Worm (Caenorhabditis elegans): Measurements from ENCODE around the gene dre-1.

Gene dre-1

ce11 chrV:6498903-6499302, 47.4 kb downstream of the dre-1 start, which contains the start of gene W01A11.1:
W01A11.1 (plus strand) TSS chrV:6499224.
- no peak for TF ChIP-seq pat-9 (tag; optimal IDR thresholded peaks at IDR 0.05)
- no peak for TF ChIP-seq ets-4 (tag; optimal IDR thresholded peaks at IDR 0.05)
- TF ChIP-seq fkh-10 (GFP tag; optimal IDR thresholded peaks at IDR 0.05) = no peak
- TF ChIP-seq unc-42 (tag; optimal IDR thresholded peaks at IDR 0.05) = no peak
- no peak for TF ChIP-seq T23F11.4 (GFP tag; optimal IDR thresholded peaks at IDR 0.05)
- TF ChIP-seq ceh-22 (tag; optimal IDR thresholded peaks at IDR 0.05) = no peak
- no peak for TF ChIP-seq K02D7.2 (tag; optimal IDR thresholded peaks at IDR 0.05)
- no peak for TF ChIP-seq tbx-2 (tag; optimal IDR thresholded peaks at IDR 0.05)
- no peak for TF ChIP-seq mec-3 (tag; optimal IDR thresholded peaks at IDR 0.05; ENCODE audit: borderline replicate concordance)
- no peak for TF ChIP-seq gmeb-2 (tag; optimal IDR thresholded peaks at IDR 0.05)
- no peak for TF ChIP-seq fax-1 (tag; optimal IDR thresholded peaks at IDR 0.05)
- TF ChIP-seq nhr-11 (tag; optimal IDR thresholded peaks at IDR 0.05) = no peak
- TF ChIP-seq rnt-1 (tag; optimal IDR thresholded peaks at IDR 0.05) = no peak
- no peak for TF ChIP-seq dmd-4 (tag; optimal IDR thresholded peaks at IDR 0.05; ENCODE audit: borderline replicate concordance)
- TF ChIP-seq pha-2 (tag; optimal IDR thresholded peaks at IDR 0.05) = no peak
- TF ChIP-seq sox-4 (tag; optimal IDR thresholded peaks at IDR 0.05) = no peak
- no peak for TF ChIP-seq hlh-30 (tag; optimal IDR thresholded peaks at IDR 0.05; ENCODE audit: insufficient read depth)

ce11 chrV:6498441-6498840, 47.9 kb downstream of the dre-1 start:
- TF ChIP-seq eyg-1 (tag; optimal IDR thresholded peaks at IDR 0.05) (no peak), sdc-2 (tag; optimal IDR thresholded peaks at IDR 0.05) (no peak), ceh-24 (tag; optimal IDR thresholded peaks at IDR 0.05) (no peak), K09A11.1 (tag; optimal IDR thresholded peaks at IDR 0.05; ENCODE audit: insufficient read depth) (no peak), pag-3 (tag; optimal IDR thresholded peaks at IDR 0.05; ENCODE audit: borderline replicate concordance) (no peak), Y22D7AL.16 (tag; optimal IDR thresholded peaks at IDR 0.05) (no peak), nhr-232 (tag; optimal IDR thresholded peaks at IDR 0.05) (no peak), hlh-6 (tag; optimal IDR thresholded peaks at IDR 0.05) (no peak), sox-2 (GFP tag; IDR thresholded peaks at IDR 0.05) (no peak), unc-86 (tag; optimal IDR thresholded peaks at IDR 0.05) (no peak), sox-4 (tag; optimal IDR thresholded peaks at IDR 0.05) (no peak), unc-3 (GFP tag; conservative IDR thresholded peaks at IDR 0.05) (no peak), unc-3 (tag; optimal IDR thresholded peaks at IDR 0.05) (no peak), ets-4 (tag; optimal IDR thresholded peaks at IDR 0.05) (no peak), hlh-15 (tag; optimal IDR thresholded peaks at IDR 0.05) (no peak), nhr-11 (tag; optimal IDR thresholded peaks at IDR 0.05) (no peak), che-1 (tag; optimal IDR thresholded peaks at IDR 0.05) (no peak), pros-1 (tag; optimal IDR thresholded peaks at IDR 0.05) (no peak), zip-5 (tag; optimal IDR thresholded peaks at IDR 0.05) (no peak)

ce11 chrV:6496611-6497158, 49.6 kb downstream of the dre-1 start, which contains the start of gene dgtr-1:
dgtr-1 (plus strand) TSS chrV:6497108.
- TF ChIP-seq unc-55 (GFP tag; optimal IDR thresholded peaks at IDR 0.05) = no peak
- no peak for TF ChIP-seq ceh-6 (GFP tag; optimal IDR thresholded peaks at IDR 0.05)
- no peak for TF ChIP-seq ref-2 (tag; optimal IDR thresholded peaks at IDR 0.05)
- TF ChIP-seq C38D4.7 (GFP tag; optimal IDR thresholded peaks at IDR 0.05) = no peak
- no peak for TF ChIP-seq sox-2 (GFP tag; IDR thresholded peaks at IDR 0.05)
- no peak for TF ChIP-seq ceh-34 (tag; optimal IDR thresholded peaks at IDR 0.05)
- no peak for TF ChIP-seq hlh-6 (tag; optimal IDR thresholded peaks at IDR 0.05)
- TF ChIP-seq tbx-2 (tag; optimal IDR thresholded peaks at IDR 0.05) = no peak
- no peak for TF ChIP-seq dve-1 (tag; optimal IDR thresholded peaks at IDR 0.05)
- TF ChIP-seq nhr-11 (tag; optimal IDR thresholded peaks at IDR 0.05) = no peak
- no peak for TF ChIP-seq ceh-19 (GFP tag; optimal IDR thresholded peaks at IDR 0.05)
- TF ChIP-seq fkh-6 (tag; optimal IDR thresholded peaks at IDR 0.05) = no peak
- no peak for TF ChIP-seq F13H6.1 (tag; optimal IDR thresholded peaks at IDR 0.05)
- no peak for TF ChIP-seq ceh-48 (tag; optimal IDR thresholded peaks at IDR 0.05)
- no peak for TF ChIP-seq ceh-18 (tag; optimal IDR thresholded peaks at IDR 0.05)
- no peak for TF ChIP-seq dmd-4 (tag; optimal IDR thresholded peaks at IDR 0.05; ENCODE audit: borderline replicate concordance)
- no peak for TF ChIP-seq elt-4 (tag; optimal IDR thresholded peaks at IDR 0.05)
